Worm (Caenorhabditis elegans) whole organism, early embryonic: Measurements from ENCODE around the gene F41C6.6.
"Not testable (repeated sequence)": the region's sequence is repeated elsewhere in the genome, so short reads cannot be mapped to it uniquely, and the experiment has no call there.

Experiments used
- B0310.2 ChIP-seq: sonication (generic microtip); optimal IDR thresholded peaks from 2 replicates; lab custom pipeline; 2016; ENCODE audit warnings: mild to moderate bottlenecking, missing genetic modification characterization, missing compliant biosample characterization
- F13C5.2 ChIP-seq: sonication (generic microtip); optimal IDR thresholded peaks from 2 replicates; lab custom pipeline; 2017; ENCODE audit warnings: mild to moderate bottlenecking, missing genetic modification characterization, inconsistent platforms, missing compliant biosample characterization
- aly-1 ChIP-seq: sonication (generic microtip); optimal IDR thresholded peaks from 2 replicates; lab custom pipeline; 2016; ENCODE audit warnings: missing genetic modification characterization, missing compliant biosample characterization
- ama-1 ChIP-seq: fragments of 150-350 bp; optimal IDR thresholded peaks from 2 replicates; lab custom pipeline; 2014
- ceh-13 ChIP-seq: fragments of 200-800 bp; sonication (Bioruptor generic); optimal IDR thresholded peaks from 2 replicates; lab custom pipeline; 2018; ENCODE audit warnings: mild to moderate bottlenecking, missing genetic modification characterization, missing compliant biosample characterization
- ceh-36 ChIP-seq: sonication (generic microtip); optimal IDR thresholded peaks from 2 replicates; lab custom pipeline; 2016; ENCODE audit warnings: missing genetic modification characterization, inconsistent platforms, missing compliant biosample characterization
- ets-7 ChIP-seq: sonication (generic microtip); optimal IDR thresholded peaks from 2 replicates; lab custom pipeline; 2016; ENCODE audit warnings: missing genotype, missing genetic modification characterization, missing compliant biosample characterization
- flt-1 ChIP-seq: fragments of 200-800 bp; sonication (Bioruptor generic); IDR thresholded peaks from 2 replicates; pipeline ENCODE4 v1.3.6; 2022; ENCODE audit warnings: missing genetic modification characterization, missing compliant biosample characterization
- hmbx-1 ChIP-seq: sonication (generic microtip); optimal IDR thresholded peaks from 2 replicates; lab custom pipeline; 2016; ENCODE audit warnings: mild to moderate bottlenecking, missing genetic modification characterization, missing compliant biosample characterization
- hmg-4 ChIP-seq: fragments of 200-800 bp; sonication (Bioruptor generic); optimal IDR thresholded peaks from 2 replicates; lab custom pipeline; 2018; ENCODE audit warnings: mild to moderate bottlenecking, missing genetic modification characterization, missing compliant biosample characterization
- hnd-1 ChIP-seq: sonication (generic microtip); optimal IDR thresholded peaks from 2 replicates; lab custom pipeline; 2016; ENCODE audit warnings: missing genetic modification characterization, missing compliant biosample characterization
- pes-1 ChIP-seq: fragments of 200-800 bp; sonication (Bioruptor generic); IDR thresholded peaks from 2 replicates; pipeline ENCODE4 v1.3.6; 2022; ENCODE audit warnings: missing genetic modification reagents, missing genetic modification characterization, missing compliant biosample characterization
- scrt-1 ChIP-seq: fragments of 200-800 bp; sonication (Bioruptor generic); IDR thresholded peaks from 2 replicates; pipeline ENCODE4 v1.3.6; 2022; ENCODE audit warnings: missing genetic modification characterization, missing compliant biosample characterization
- sea-1 ChIP-seq: fragments of 200-800 bp; sonication (Bioruptor generic); conservative IDR thresholded peaks from 2 replicates; pipeline ENCODE4 v1.3.6; 2022; ENCODE audit warnings: missing genetic modification characterization, missing compliant biosample characterization
- tbx-11 ChIP-seq: fragments of 200-800 bp; sonication (Bioruptor generic); IDR thresholded peaks from 2 replicates; pipeline ENCODE4 v1.3.6; 2022; ENCODE audit warnings: missing genetic modification characterization, missing compliant biosample characterization
- tbx-37 ChIP-seq: fragments of 200-800 bp; sonication (Bioruptor generic); conservative IDR thresholded peaks from 2 replicates; pipeline ENCODE4 v1.3.6; 2022; ENCODE audit warnings: missing genetic modification reagents, missing genetic modification characterization, missing compliant biosample characterization
- tra-4 ChIP-seq: sonication (generic microtip); optimal IDR thresholded peaks from 2 replicates; lab custom pipeline; 2017; ENCODE audit warnings: missing genetic modification characterization, missing compliant biosample characterization

Gene F41C6.6

DNA sequence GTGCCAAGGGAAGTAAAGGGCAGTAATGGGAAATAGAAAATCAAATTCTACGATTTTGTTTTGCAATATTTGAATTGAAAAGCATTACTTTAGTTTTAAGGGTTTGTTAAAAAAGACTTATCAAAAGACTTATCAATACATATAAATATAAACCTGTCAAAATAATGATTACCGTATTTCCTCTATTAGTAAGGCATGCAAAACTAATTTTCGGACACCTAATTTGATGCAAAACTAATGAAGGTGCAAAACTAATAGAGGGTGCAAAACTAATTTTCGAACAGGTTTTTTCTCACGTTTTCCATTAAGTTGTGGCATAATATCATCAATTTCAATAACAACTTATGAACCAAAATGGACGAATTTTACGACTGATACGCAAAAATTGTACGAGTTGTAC, at the start of gene F41C6.6:
Gene F41C6.6, minus strand, starts transcription at position 101 of the 400 bp plus-strand sequence.
- TF ChIP-seq ets-7; scrt-1 (GFP tag; lab: Robert Waterston, UW); pes-1: not testable (repeated sequence)

DNA sequence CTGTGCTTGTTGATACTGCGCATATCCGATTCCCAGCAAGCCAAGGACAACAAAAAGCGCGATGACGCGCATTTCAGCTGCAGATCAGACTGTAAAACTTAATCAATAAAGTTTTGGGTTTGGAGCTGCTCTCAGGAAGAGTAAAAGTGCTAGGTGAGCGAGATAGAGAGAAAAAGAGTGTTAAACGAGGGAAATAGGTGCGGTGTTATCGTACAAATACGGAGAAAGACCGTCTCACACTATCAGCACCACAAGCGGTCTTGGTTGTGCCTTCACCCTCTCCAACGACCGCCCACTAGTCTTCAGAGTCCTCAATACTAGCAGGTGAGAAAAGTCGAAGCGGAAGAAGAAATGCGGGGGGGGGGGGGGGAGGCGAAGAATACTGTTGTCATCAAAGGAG, 46.9 kb upstream of the F41C6.6 start, which contains the start of gene F14B8.5:
Gene F14B8.5, minus strand, starts transcription at position 127 of the 400 bp plus-strand sequence.
- TF ChIP-seq ceh-13 (GFP tag; lab: Kevin White, UChicago) (no peak), ceh-36 (tag; lab: Kevin White, UChicago) (no peak), tbx-11 (GFP tag; lab: Robert Waterston, UW) (no peak), scrt-1 (GFP tag; lab: Robert Waterston, UW) (no peak), tra-4 (tag; lab: Kevin White, UChicago) (no peak), hnd-1 (no peak), hmbx-1 (tag; lab: Kevin White, UChicago) (no peak), B0310.2 (tag; lab: Kevin White, UChicago) (no peak), ama-1 (lab: Kevin White, UChicago) (no peak), hmg-4 (GFP tag; lab: Kevin White, UChicago) (no peak), aly-1 (tag; lab: Kevin White, UChicago) (no peak), flt-1 (GFP tag; lab: Robert Waterston, UW) (no peak), tbx-37 (GFP tag; lab: Robert Waterston, UW) (no peak), sea-1 (GFP tag; lab: Robert Waterston, UW) (no peak), ets-7 (no peak), pes-1 (no peak)

DNA sequence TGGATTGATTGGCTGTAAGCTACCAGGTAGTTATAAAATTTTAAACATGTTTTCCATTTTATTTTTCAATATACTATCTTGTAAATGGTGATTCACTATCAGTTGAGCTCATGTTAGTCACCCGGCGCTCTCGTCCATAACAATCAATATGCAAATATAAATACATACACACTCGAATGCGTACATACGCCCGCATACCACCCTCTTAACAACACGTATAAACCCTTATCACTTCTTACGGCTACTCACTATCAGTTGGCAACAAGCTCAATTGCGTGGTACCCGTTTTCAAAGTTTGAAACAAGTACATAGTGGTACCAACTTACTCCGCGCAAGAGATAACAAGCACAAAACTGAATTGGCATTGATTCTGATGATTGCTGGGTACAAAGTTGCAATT, 45.3 kb upstream of the F41C6.6 start:
- no peak for TF ChIP-seq scrt-1 (GFP tag; lab: Robert Waterston, UW)
- no peak for TF ChIP-seq B0310.2 (tag; lab: Kevin White, UChicago)
- no peak for TF ChIP-seq tbx-37 (GFP tag; lab: Robert Waterston, UW)
- TF ChIP-seq aly-1 (tag; lab: Kevin White, UChicago) = no peak
- TF ChIP-seq tbx-11 (GFP tag; lab: Robert Waterston, UW) = no peak
- TF ChIP-seq hmbx-1 (tag; lab: Kevin White, UChicago) = no peak
- no peak for TF ChIP-seq F13C5.2 (tag; lab: Kevin White, UChicago)
- no peak for TF ChIP-seq tra-4 (tag; lab: Kevin White, UChicago)
- no peak for TF ChIP-seq flt-1 (GFP tag; lab: Robert Waterston, UW)
- no peak for TF ChIP-seq ama-1 (lab: Kevin White, UChicago)
- TF ChIP-seq hmg-4 (GFP tag; lab: Kevin White, UChicago) = no peak
- TF ChIP-seq sea-1 (GFP tag; lab: Robert Waterston, UW) = no peak
- TF ChIP-seq pes-1 = no peak
- TF ChIP-seq ets-7 = no peak
- TF ChIP-seq hnd-1 = no peak
- no peak for TF ChIP-seq ceh-13 (GFP tag; lab: Kevin White, UChicago)
- no peak for TF ChIP-seq ceh-36 (tag; lab: Kevin White, UChicago)

DNA sequence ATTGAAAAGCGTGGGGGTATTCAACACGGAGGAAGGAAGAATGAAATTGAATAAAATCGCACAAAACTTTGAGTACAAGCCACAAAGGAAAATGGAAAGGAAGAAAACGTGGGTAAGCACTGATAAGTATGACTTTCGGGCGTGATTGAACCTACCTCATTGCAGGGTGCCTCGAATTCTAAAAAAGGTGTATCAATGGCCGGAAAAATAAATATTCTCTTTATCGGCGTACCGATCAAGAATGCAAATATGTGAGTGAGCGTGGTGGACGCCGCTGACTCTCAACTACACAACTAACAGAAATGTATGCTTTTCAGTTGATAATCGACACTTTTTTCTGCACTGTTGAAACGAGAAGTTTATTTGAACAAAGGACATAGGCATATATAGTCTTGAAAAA, 42.8 kb upstream of the F41C6.6 start, which contains the start of gene otpl-3:
Gene otpl-3, minus strand, starts transcription at position 304 of the 400 bp plus-strand sequence.
- TF ChIP-seq aly-1 (tag; lab: Kevin White, UChicago) = no peak

DNA sequence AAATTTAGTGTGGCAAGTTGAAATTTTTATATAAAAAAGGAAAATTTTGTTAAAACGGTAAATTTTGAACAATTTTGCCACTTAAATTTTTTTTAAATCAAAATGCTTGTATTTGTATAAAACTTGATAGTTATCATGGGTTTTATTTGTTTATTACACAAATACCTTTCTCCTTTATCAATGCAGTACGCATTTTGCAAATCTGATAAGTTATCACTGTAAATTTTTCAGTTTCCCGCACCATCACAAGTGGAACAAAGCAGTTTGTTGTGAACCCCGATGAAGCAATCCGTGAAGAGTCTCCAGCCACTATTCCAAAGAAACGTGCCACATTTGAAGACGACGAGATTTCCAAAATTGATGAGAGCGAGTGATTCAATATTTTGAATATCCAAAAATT, 38.4 kb upstream of the F41C6.6 start:
- TF ChIP-seq ets-7 (no peak), tbx-37 (GFP tag; lab: Robert Waterston, UW) (no peak), F13C5.2 (tag; lab: Kevin White, UChicago) (no peak), tbx-11 (GFP tag; lab: Robert Waterston, UW) (no peak), tra-4 (tag; lab: Kevin White, UChicago) (no peak), ceh-36 (tag; lab: Kevin White, UChicago) (no peak), hnd-1 (no peak), scrt-1 (GFP tag; lab: Robert Waterston, UW) (no peak), flt-1 (GFP tag; lab: Robert Waterston, UW) (no peak), aly-1 (tag; lab: Kevin White, UChicago) (no peak), pes-1 (no peak), hmbx-1 (tag; lab: Kevin White, UChicago) (no peak), hmg-4 (GFP tag; lab: Kevin White, UChicago) (no peak), ama-1 (lab: Kevin White, UChicago) (no peak)

DNA sequence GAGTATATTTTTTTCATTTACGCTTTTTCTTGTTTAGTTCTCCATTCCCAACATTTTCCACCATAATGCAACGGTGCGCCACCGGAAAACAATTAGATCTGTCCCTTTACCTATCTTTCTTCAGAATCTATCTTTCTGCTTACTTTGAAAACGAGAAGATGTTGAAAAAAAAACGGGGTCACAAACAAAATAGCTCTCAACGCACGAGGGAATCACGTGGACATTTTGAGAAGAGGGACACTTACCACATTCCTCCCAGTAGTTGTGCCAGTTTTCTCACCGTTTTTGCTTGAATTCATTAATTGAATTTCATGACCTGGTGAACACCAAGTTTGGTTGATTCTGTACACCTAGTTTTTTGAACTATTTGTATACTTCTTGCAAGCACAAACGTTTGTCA, 34.5 kb upstream of the F41C6.6 start:
- TF ChIP-seq tbx-37 (GFP tag; lab: Robert Waterston, UW) (no peak), B0310.2 (tag; lab: Kevin White, UChicago) (no peak), ama-1 (lab: Kevin White, UChicago) (no peak), hnd-1 (no peak), scrt-1 (GFP tag; lab: Robert Waterston, UW) (no peak), hmbx-1 (tag; lab: Kevin White, UChicago) (no peak), ets-7 (no peak), ceh-13 (GFP tag; lab: Kevin White, UChicago) (no peak), sea-1 (GFP tag; lab: Robert Waterston, UW) (no peak), hmg-4 (GFP tag; lab: Kevin White, UChicago) (no peak), tbx-11 (GFP tag; lab: Robert Waterston, UW) (no peak)

DNA sequence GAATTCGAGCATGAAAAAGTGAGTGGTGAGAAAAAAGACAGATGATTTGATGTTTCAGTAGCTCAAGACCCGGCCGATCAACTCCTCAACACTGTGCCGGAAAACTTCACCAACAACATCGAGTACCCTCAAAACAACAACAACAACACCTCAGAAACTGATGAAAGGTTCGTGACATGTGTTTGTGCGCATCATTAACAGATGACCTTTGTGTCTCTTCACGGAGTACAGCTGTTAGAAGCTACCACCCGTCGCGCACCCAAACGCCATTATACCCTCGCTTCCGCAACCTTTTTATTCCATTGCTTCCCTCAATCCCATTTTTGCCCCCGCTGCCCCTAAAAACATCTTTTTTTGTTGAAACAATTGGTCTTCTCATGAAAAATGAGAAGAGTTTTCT, 33.6 kb upstream of the F41C6.6 start:
- TF ChIP-seq sea-1 (GFP tag; lab: Robert Waterston, UW) = no peak
- no peak for TF ChIP-seq tbx-11 (GFP tag; lab: Robert Waterston, UW)
- TF ChIP-seq hmg-4 (GFP tag; lab: Kevin White, UChicago) = no peak
- TF ChIP-seq ceh-36 (tag; lab: Kevin White, UChicago) = no peak
- no peak for TF ChIP-seq hmbx-1 (tag; lab: Kevin White, UChicago)
- no peak for TF ChIP-seq ama-1 (lab: Kevin White, UChicago)
- TF ChIP-seq ets-7 = no peak
- no peak for TF ChIP-seq F13C5.2 (tag; lab: Kevin White, UChicago)
- no peak for TF ChIP-seq tra-4 (tag; lab: Kevin White, UChicago)
- TF ChIP-seq tbx-37 (GFP tag; lab: Robert Waterston, UW) = no peak
- no peak for TF ChIP-seq B0310.2 (tag; lab: Kevin White, UChicago)
- TF ChIP-seq pes-1 = no peak
